Worm (Caenorhabditis elegans): ENCODE results near the gene fbxa-47.

The fbxa-47 gene

DNA sequence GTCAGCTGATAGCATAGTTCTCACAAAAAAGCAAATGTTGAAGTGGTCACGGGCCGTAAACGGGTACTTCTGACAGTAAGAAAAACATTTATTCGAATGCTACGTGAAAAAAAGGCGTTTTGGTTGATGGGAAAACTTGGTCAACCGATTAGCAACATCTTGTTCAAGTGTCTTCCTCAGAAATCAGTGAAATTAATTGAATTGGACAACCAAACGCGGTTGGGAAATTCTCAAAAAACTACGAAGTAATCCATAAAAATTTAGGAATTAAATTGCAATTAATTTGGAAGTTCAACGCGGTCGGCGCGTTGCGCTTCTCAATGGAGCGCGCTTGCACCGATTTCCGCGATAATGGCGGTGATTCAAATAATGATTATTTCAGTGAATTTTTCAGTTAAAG is 27.1 kb upstream of the fbxa-47 start:
- TF ChIP-seq nhr-11 (tag; optimal IDR thresholded peaks at IDR 0.05) (no peak), ceh-18 (tag; optimal IDR thresholded peaks at IDR 0.05) (no peak)

DNA sequence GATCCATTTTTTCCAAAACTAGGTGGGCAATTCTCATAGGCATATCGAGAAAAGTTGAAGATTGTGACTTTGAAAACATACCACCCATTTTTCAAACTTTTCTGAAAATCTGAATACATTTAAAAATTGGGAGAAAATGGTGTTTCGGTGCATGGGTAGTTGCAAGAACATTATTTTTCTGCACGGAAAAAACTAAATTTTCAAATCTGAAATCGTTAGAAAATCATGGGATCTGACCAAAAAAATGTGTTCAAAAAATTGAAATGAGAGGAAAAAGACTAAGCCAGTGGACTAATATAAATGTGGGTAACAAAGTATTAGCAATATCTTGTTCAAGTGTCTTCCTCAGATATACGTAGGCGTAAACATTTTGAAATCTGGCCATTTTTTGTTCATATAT is 26.6 kb upstream of the fbxa-47 start, which contains the start of gene fbxa-43:
fbxa-43 (minus strand) TSS at position 101 of the 400 bp plus-strand sequence.
- TF ChIP-seq F13H6.1 (tag; optimal IDR thresholded peaks at IDR 0.05) (no peak), ceh-30 (tag; optimal IDR thresholded peaks at IDR 0.05) (no peak), lim-6 (tag; optimal IDR thresholded peaks at IDR 0.05) (no peak), ceh-22 (tag; optimal IDR thresholded peaks at IDR 0.05) (no peak), madf-2 (tag; optimal IDR thresholded peaks at IDR 0.05) (no peak), pha-2 (tag; optimal IDR thresholded peaks at IDR 0.05) (no peak), ceh-48 (tag; optimal IDR thresholded peaks at IDR 0.05) (no peak), nhr-232 (tag; optimal IDR thresholded peaks at IDR 0.05) (no peak)

DNA sequence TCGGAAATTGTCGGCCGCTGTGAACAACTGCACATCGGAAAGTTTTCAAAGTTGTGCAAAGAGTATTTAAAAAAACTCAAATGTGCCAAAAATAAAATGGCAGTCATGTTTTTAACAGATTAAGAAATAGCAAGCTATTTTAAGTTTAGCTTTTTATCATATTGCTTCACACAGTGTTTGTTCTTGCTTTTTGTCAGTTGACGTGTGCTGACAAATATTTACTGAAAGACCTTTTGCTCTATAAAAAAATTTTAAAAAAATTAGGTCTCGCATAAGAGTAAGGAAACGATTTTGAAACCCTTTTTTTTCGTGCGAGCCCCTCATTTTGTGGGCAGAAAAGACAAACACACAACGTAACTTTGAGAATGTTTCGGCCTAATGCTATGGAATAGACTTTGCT is 23.3 kb upstream of the fbxa-47 start, which contains the start of gene fbxa-71:
fbxa-71 (plus strand) TSS at position 301 of the 400 bp plus-strand sequence.
- no peak for TF ChIP-seq tbx-7 (tag; optimal IDR thresholded peaks at IDR 0.05)
- no peak for TF ChIP-seq npax-4 (tag; optimal IDR thresholded peaks at IDR 0.05)

DNA sequence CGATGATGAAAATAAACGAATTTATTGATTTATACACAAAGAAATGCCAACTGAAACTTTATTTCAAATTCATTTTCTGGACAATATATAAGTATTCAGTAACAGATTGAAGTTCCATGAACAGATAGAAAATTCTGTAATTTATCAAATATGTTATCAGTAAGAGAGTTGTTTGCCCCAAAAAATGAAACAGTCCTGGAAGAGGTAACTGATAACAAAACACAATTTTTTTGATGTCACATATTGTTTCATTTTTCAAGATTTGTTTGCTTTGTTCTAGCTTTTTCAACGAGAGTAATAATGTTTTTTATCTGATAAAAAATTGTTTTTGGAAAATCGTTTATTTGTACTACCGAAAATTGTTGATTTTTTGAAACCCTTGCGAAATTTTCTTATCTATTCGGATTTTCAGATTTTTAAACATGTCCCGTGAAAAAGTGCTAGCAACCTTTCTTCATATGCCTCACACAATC is 20.8 kb upstream of the fbxa-47 start, which contains the start of gene fbxa-73:
fbxa-73 (plus strand) TSS at position 423 of the 473 bp plus-strand sequence.
- peak; percentile 53 for TF ChIP-seq elt-2 (tag; optimal IDR thresholded peaks at IDR 0.05)
- TF ChIP-seq ceh-19 (GFP tag; optimal IDR thresholded peaks at IDR 0.05), result no peak
- TF ChIP-seq hlh-13 (GFP tag; optimal IDR thresholded peaks at IDR 0.05), result no peak
- no peak for TF ChIP-seq Y22D7AL.16 (tag; optimal IDR thresholded peaks at IDR 0.05)
- TF ChIP-seq nhr-232 (tag; optimal IDR thresholded peaks at IDR 0.05), result no peak
- TF ChIP-seq ets-4 (tag; optimal IDR thresholded peaks at IDR 0.05), result no peak

DNA sequence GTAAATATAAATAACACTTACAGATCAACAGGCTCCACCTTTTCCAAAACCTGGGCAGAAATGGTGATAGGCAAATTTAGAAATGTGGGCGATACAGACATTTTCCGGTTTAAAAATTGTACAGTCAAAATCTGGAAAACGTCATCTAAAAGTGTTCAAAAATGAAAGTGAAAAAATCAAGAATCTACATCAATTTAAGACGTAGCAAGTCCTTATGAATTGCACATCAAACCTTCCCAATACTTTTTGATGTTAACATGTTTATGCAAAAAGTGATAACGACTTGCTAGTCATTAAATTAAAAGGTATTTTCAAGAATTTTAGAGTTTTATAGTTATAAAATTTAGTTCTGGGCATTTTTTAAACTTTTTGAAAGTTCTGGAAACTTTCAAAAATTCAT is 19.1 kb upstream of the fbxa-47 start, which contains the start of gene fbxa-7:
fbxa-7 (minus strand) TSS at position 101 of the 400 bp plus-strand sequence.
- no peak for TF ChIP-seq sdc-2 (tag; optimal IDR thresholded peaks at IDR 0.05)

DNA sequence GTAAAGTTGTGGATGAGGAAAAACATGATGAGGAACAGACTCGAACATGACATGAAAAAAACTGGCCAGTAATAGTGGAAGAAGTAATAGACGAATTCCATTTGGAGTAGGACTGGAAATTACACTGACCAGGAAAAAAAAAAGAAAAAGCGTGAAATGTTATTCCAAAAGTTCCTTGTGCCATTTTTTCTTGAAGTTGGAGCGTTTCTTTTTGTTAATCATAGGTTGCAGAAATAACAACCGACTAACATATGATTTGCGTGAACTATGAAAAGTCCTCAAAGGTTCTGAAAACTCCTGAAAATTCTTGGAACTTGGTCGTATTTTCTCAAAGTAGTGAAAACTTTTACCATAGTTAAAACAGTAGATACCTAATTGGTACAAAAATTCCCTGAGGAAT is 13.5 kb upstream of the fbxa-47 start, which contains the start of gene srd-67:
srd-67 (minus strand) TSS at position 101 of the 400 bp plus-strand sequence.
- TF ChIP-seq ama-1 (optimal IDR thresholded peaks at IDR 0.05), result no peak
- no peak for TF ChIP-seq ceh-24 (tag; optimal IDR thresholded peaks at IDR 0.05)
- no peak for TF ChIP-seq fkh-10 (GFP tag; optimal IDR thresholded peaks at IDR 0.05)
- no peak for TF ChIP-seq fax-1 (tag; optimal IDR thresholded peaks at IDR 0.05)
- no peak for TF ChIP-seq nhr-232 (tag; optimal IDR thresholded peaks at IDR 0.05)
- no peak for TF ChIP-seq tbx-7 (tag; optimal IDR thresholded peaks at IDR 0.05)
- TF ChIP-seq gmeb-2 (tag; optimal IDR thresholded peaks at IDR 0.05), result no peak
- no peak for TF ChIP-seq che-1 (tag; optimal IDR thresholded peaks at IDR 0.05)
- no peak for TF ChIP-seq K02D7.2 (tag; optimal IDR thresholded peaks at IDR 0.05)
- no peak for TF ChIP-seq ceh-48 (tag; optimal IDR thresholded peaks at IDR 0.05)

DNA sequence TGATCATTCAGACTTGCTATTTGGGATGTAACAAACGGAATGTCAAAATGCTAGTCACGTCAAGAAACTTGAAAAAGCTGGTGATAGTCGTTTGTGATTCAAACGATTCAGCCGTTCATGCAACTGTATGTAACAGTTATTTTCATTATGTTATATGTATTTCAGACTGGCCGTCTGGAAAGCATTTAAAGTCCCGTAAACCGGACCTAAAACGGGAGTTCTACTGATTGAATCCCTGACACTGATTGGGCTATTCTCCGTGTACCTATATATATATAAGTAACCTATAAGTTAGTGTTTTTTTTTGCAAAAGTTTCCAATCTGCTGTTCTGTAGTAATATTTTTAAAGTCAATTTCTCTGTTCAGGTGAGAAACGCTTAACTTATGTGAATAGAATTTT is 11.4 kb upstream of the fbxa-47 start:
- no peak for TF ChIP-seq hlh-15 (tag; optimal IDR thresholded peaks at IDR 0.05)
- TF ChIP-seq mec-3 (tag; optimal IDR thresholded peaks at IDR 0.05; ENCODE audit: borderline replicate concordance), result no peak
- TF ChIP-seq ceh-34 (tag; optimal IDR thresholded peaks at IDR 0.05), result no peak
- TF ChIP-seq ceh-24 (tag; optimal IDR thresholded peaks at IDR 0.05), result no peak
- TF ChIP-seq ceh-6 (GFP tag; optimal IDR thresholded peaks at IDR 0.05), result no peak
- TF ChIP-seq pat-9 (tag; optimal IDR thresholded peaks at IDR 0.05), result no peak
- no peak for TF ChIP-seq dve-1 (tag; optimal IDR thresholded peaks at IDR 0.05)
- TF ChIP-seq npax-4 (tag; optimal IDR thresholded peaks at IDR 0.05), result no peak
- TF ChIP-seq lim-6 (tag; optimal IDR thresholded peaks at IDR 0.05), result no peak
- TF ChIP-seq T23F11.4 (GFP tag; optimal IDR thresholded peaks at IDR 0.05), result no peak

Measured in whole organism, late embryonic.